Fruit fly (Drosophila melanogaster): Measurements from ENCODE around the gene eIF4E6.
A peak's percentile ranks its signal among the peaks of the same experiment; 100 is the strongest.

Gene eIF4E6

DNA sequence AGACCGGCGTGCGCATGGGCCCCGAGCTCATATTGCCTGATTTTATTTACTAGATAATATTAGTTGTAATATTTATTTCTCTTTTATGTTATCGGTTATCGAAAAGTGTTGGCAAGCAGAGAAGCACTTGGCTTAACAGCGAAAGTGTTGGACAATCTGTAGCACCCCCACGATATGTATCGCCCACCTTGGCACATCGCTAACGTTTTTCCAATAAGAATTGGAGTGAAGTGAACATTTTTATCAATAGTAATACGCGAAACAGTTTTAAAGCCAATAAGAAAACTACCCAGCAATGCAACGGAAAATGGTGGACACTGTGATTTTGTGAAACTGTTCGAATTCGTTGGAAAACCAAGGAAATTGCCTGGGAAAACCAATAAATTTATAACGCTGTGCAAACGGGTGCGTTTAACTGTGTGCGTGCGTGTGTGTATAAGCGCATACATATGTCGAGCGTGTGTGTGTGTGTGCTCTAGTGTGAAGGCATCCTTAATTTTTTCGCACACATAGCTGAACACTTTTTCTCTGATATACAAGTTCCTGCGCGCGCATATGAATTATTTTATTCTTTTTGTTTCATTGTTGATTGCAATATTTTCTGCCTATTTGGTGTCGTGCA is 12.1 kb upstream of the eIF4E6 start, which contains the start of the genes Slu7 and Pkc98E:
TSS of gene Slu7 (minus strand) at position 112 of the 622 bp plus-strand sequence.
TSS of gene Pkc98E (plus strand) at position 197 of the 622 bp plus-strand sequence.
- TF ChIP-seq Rel (GFP tag; optimal IDR thresholded peaks at IDR 0.05) (no peak), Rel (tag; optimal IDR thresholded peaks at IDR 0.05) (peak; percentile 39), Hnf4 (GFP tag; optimal IDR thresholded peaks at IDR 0.05) (peak; percentile 87), Dif (GFP tag; optimal IDR thresholded peaks at IDR 0.05; ENCODE audit: partially characterized antibody) (no peak), dsf (GFP tag; optimal IDR thresholded peaks at IDR 0.05; ENCODE audit: borderline replicate concordance) (peak; percentile 18), jim (GFP tag; optimal IDR thresholded peaks at IDR 0.05) (no peak), Dfd (GFP tag; optimal IDR thresholded peaks at IDR 0.05) (no peak), brk (GFP tag; optimal IDR thresholded peaks at IDR 0.05) (no peak), woc (GFP tag; optimal IDR thresholded peaks at IDR 0.05) (peak; percentile 18), Abd-B (GFP tag; optimal IDR thresholded peaks at IDR 0.05) (no peak), Vsx2 (GFP tag; optimal IDR thresholded peaks at IDR 0.05; ENCODE audit: partially characterized antibody) (no peak), br (GFP tag; optimal IDR thresholded peaks at IDR 0.05) (peak; percentile 75), usp (GFP tag; optimal IDR thresholded peaks at IDR 0.05) (no peak), Myc (optimal IDR thresholded peaks at IDR 0.05) (peak; percentile 22), Hr78 (GFP tag; optimal IDR thresholded peaks at IDR 0.05) (no peak), sage (GFP tag; optimal IDR thresholded peaks at IDR 0.05) (peak; percentile 76), CG32264 (GFP tag; optimal IDR thresholded peaks at IDR 0.05) (peak; percentile 62), CG9705 (GFP tag; optimal IDR thresholded peaks at IDR 0.05) (peak; percentile 56), dmrt93B (GFP tag; optimal IDR thresholded peaks at IDR 0.05) (peak; percentile 52), HLH106 (tag; optimal IDR thresholded peaks at IDR 0.05) (peak; percentile 45), lola (GFP tag; optimal IDR thresholded peaks at IDR 0.05) (no peak), sv (GFP tag; optimal IDR thresholded peaks at IDR 0.05) (peak; percentile 6), Sp1 (GFP tag; optimal IDR thresholded peaks at IDR 0.05) (peak; percentile 58), Mio (GFP tag; optimal IDR thresholded peaks at IDR 0.05) (peak; percentile 58), Jra (GFP tag; optimal IDR thresholded peaks at IDR 0.05) (peak; percentile 55), rgr (GFP tag; optimal IDR thresholded peaks at IDR 0.05) (peak; percentile 76), ey (GFP tag; optimal IDR thresholded peaks at IDR 0.05) (peak; percentile 57), OdsH (GFP tag; optimal IDR thresholded peaks at IDR 0.05) (peak; percentile 49), foxo (GFP tag; optimal IDR thresholded peaks at IDR 0.05) (peak; percentile 3 to 79), N (GFP tag; optimal IDR thresholded peaks at IDR 0.05) (peak; percentile 73), fru (GFP tag; optimal IDR thresholded peaks at IDR 0.05) (peak; percentile 64), CrebA (GFP tag; optimal IDR thresholded peaks at IDR 0.05; ENCODE audit: borderline replicate concordance) (no peak), psq (GFP tag; optimal IDR thresholded peaks at IDR 0.05) (peak; percentile 18), dl (GFP tag; optimal IDR thresholded peaks at IDR 0.05; ENCODE audit: insufficient read depth in 1 of 2, partially characterized antibody in 2 of 2) (no peak), GATAd (GFP tag; optimal IDR thresholded peaks at IDR 0.05) (peak; percentile 51), h (GFP tag; optimal IDR thresholded peaks at IDR 0.05) (peak; percentile 85), tai (GFP tag; optimal IDR thresholded peaks at IDR 0.05) (no peak), Hr83 (GFP tag; optimal IDR thresholded peaks at IDR 0.05; ENCODE audit: poor library complexity, severe bottlenecking) (peak; percentile 91), pan (optimal IDR thresholded peaks at IDR 0.05) (no peak)

DNA sequence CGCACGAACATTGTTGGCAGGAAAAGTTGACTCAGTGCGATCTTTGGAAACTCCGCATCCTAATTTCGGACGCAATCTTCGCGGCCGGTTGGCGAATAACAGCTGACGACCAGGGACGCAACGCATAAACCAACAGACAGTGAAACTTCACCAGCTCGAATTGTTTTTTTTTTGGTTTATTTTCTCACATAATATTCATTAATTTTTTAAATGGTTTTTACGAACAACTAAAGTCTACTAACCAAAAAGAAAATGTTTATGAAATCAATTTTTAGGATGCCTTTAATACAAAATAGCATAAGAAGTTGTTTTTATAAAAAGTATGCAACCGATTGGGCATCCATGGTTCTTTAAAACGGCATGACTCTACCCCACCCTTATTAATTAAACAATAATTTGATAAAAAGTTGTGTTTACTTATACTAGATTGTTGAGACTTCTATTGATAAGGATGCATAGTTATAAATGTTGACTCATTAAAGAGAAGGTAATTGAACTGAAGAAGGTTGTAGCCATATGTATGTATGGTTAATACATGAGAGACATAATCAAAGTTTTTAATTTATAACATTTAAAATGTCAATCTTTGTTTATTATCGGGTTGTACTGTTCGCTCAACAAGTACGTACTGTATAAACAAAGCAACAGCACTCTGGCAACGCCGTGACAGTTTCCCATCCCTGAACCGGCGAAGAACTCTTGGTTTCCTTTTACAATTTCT is 7.1 kb upstream of the eIF4E6 start, which contains the start of the genes beta4GalNAcTB and Cpsf100:
TSS of gene beta4GalNAcTB (minus strand) at position 100 of the 721 bp plus-strand sequence.
TSS of gene Cpsf100 (plus strand) at position 665 of the 721 bp plus-strand sequence.
- TF ChIP-seq N (GFP tag; optimal IDR thresholded peaks at IDR 0.05) (no peak), woc (GFP tag; optimal IDR thresholded peaks at IDR 0.05) (peak; percentile 72), dl (GFP tag; optimal IDR thresholded peaks at IDR 0.05; ENCODE audit: insufficient read depth in 1 of 2, partially characterized antibody in 2 of 2) (no peak), Vsx2 (GFP tag; optimal IDR thresholded peaks at IDR 0.05; ENCODE audit: partially characterized antibody) (no peak), pan (optimal IDR thresholded peaks at IDR 0.05) (no peak), GATAd (GFP tag; optimal IDR thresholded peaks at IDR 0.05) (peak; percentile 47), sv (GFP tag; optimal IDR thresholded peaks at IDR 0.05) (peak; percentile 55), dsf (GFP tag; optimal IDR thresholded peaks at IDR 0.05; ENCODE audit: borderline replicate concordance) (peak; percentile 66), psq (GFP tag; optimal IDR thresholded peaks at IDR 0.05) (peak; percentile 79), Abd-B (GFP tag; optimal IDR thresholded peaks at IDR 0.05) (no peak), HLH106 (tag; optimal IDR thresholded peaks at IDR 0.05) (peak; percentile 83), rgr (GFP tag; optimal IDR thresholded peaks at IDR 0.05) (peak; percentile 80), ey (GFP tag; optimal IDR thresholded peaks at IDR 0.05) (peak; percentile 70), Hr83 (GFP tag; optimal IDR thresholded peaks at IDR 0.05; ENCODE audit: poor library complexity, severe bottlenecking) (no peak), foxo (GFP tag; optimal IDR thresholded peaks at IDR 0.05) (peak in 1 of 2 experiments; percentile 87), OdsH (GFP tag; optimal IDR thresholded peaks at IDR 0.05) (peak; percentile 66), Myc (optimal IDR thresholded peaks at IDR 0.05) (no peak), brk (GFP tag; optimal IDR thresholded peaks at IDR 0.05) (no peak), Mio (GFP tag; optimal IDR thresholded peaks at IDR 0.05) (peak; percentile 23), Jra (GFP tag; optimal IDR thresholded peaks at IDR 0.05) (no peak), CrebA (GFP tag; optimal IDR thresholded peaks at IDR 0.05; ENCODE audit: borderline replicate concordance) (no peak), Sp1 (GFP tag; optimal IDR thresholded peaks at IDR 0.05) (peak; percentile 75), CG9705 (GFP tag; optimal IDR thresholded peaks at IDR 0.05) (peak; percentile 52), usp (GFP tag; optimal IDR thresholded peaks at IDR 0.05) (no peak), Hr78 (GFP tag; optimal IDR thresholded peaks at IDR 0.05) (no peak), dmrt93B (GFP tag; optimal IDR thresholded peaks at IDR 0.05) (peak; percentile 81), CG32264 (GFP tag; optimal IDR thresholded peaks at IDR 0.05) (no peak), h (GFP tag; optimal IDR thresholded peaks at IDR 0.05) (peak; percentile 78), Dfd (GFP tag; optimal IDR thresholded peaks at IDR 0.05) (no peak), Hnf4 (GFP tag; optimal IDR thresholded peaks at IDR 0.05) (peak; percentile 69), jim (GFP tag; optimal IDR thresholded peaks at IDR 0.05) (peak; percentile 1), fru (GFP tag; optimal IDR thresholded peaks at IDR 0.05) (peak; percentile 74), sage (GFP tag; optimal IDR thresholded peaks at IDR 0.05) (no peak), Rel (GFP tag; optimal IDR thresholded peaks at IDR 0.05) (no peak), Rel (tag; optimal IDR thresholded peaks at IDR 0.05) (no peak), tai (GFP tag; optimal IDR thresholded peaks at IDR 0.05) (no peak), br (GFP tag; optimal IDR thresholded peaks at IDR 0.05) (peak; percentile 69), lola (GFP tag; optimal IDR thresholded peaks at IDR 0.05) (no peak), Dif (GFP tag; optimal IDR thresholded peaks at IDR 0.05; ENCODE audit: partially characterized antibody) (no peak)

All from whole organism, wandering third instar larva.